Worm (Caenorhabditis elegans) whole organism, late embryonic: ENCODE results near the gene T02H6.3.
"Not testable (repeated sequence)": the region's sequence is repeated elsewhere in the genome, so short reads cannot be mapped to it uniquely, and the experiment has no call there.

ENCODE experiments used
- F13H6.1 ChIP-seq: sonication (generic microtip); optimal IDR thresholded peaks from 2 replicates; lab custom pipeline; 2016; ENCODE audit warnings: missing genetic modification characterization, missing compliant biosample characterization
- ama-1 ChIP-seq: fragments of 150-350 bp; optimal IDR thresholded peaks from 2 replicates; lab custom pipeline; 2014
- ceh-14 ChIP-seq: sonication (generic microtip); optimal IDR thresholded peaks from 2 replicates; lab custom pipeline; 2016; ENCODE audit warnings: missing genotype, missing genetic modification characterization, missing compliant biosample characterization
- ceh-19 ChIP-seq: fragments of 200-800 bp; sonication (Bioruptor generic); optimal IDR thresholded peaks from 2 replicates; lab custom pipeline; 2018; ENCODE audit warnings: mild to moderate bottlenecking, missing genetic modification characterization, missing compliant biosample characterization
- ceh-24 ChIP-seq: sonication (generic microtip); optimal IDR thresholded peaks from 2 replicates; lab custom pipeline; 2016; ENCODE audit warnings: mild to moderate bottlenecking, missing genetic modification characterization, missing compliant biosample characterization
- ceh-31 ChIP-seq: sonication (generic microtip); optimal IDR thresholded peaks from 2 replicates; lab custom pipeline; 2016; ENCODE audit warnings: missing genetic modification characterization, missing compliant biosample characterization
- ceh-34 ChIP-seq: sonication (generic microtip); optimal IDR thresholded peaks from 2 replicates; lab custom pipeline; 2016; ENCODE audit warnings: mild to moderate bottlenecking, missing genetic modification characterization, missing compliant biosample characterization
- ceh-45 ChIP-seq: fragments of 200-800 bp; sonication (Bioruptor generic); IDR thresholded peaks from 2 replicates; pipeline ENCODE4 v1.3.6; 2022; ENCODE audit warnings: missing genetic modification reagents, missing genetic modification characterization, missing compliant biosample characterization
- ceh-48 ChIP-seq: sonication (generic microtip); optimal IDR thresholded peaks from 2 replicates; lab custom pipeline; 2016; ENCODE audit warnings: missing genetic modification characterization, inconsistent platforms, missing compliant biosample characterization
- dmd-4 ChIP-seq: sonication (generic microtip); optimal IDR thresholded peaks from 2 replicates; lab custom pipeline; 2016; ENCODE audit warnings: borderline replicate concordance, missing genetic modification characterization, missing compliant biosample characterization
- dve-1 ChIP-seq: sonication (generic microtip); optimal IDR thresholded peaks from 2 replicates; lab custom pipeline; 2017; ENCODE audit warnings: antibody characterized with exemption, mild to moderate bottlenecking, missing genetic modification characterization, missing compliant biosample characterization
- elt-4 ChIP-seq: sonication (generic microtip); optimal IDR thresholded peaks from 2 replicates; lab custom pipeline; 2016; ENCODE audit warnings: missing genetic modification characterization, missing compliant biosample characterization
- eyg-1 ChIP-seq: sonication (generic microtip); optimal IDR thresholded peaks from 2 replicates; lab custom pipeline; 2016; ENCODE audit warnings: missing genotype, missing genetic modification characterization, missing compliant biosample characterization
- fax-1 ChIP-seq: sonication (generic microtip); optimal IDR thresholded peaks from 2 replicates; lab custom pipeline; 2016; ENCODE audit warnings: missing genotype, missing genetic modification characterization, missing compliant biosample characterization
- gmeb-2 ChIP-seq: sonication (generic microtip); optimal IDR thresholded peaks from 2 replicates; lab custom pipeline; 2016; ENCODE audit warnings: missing genetic modification characterization, inconsistent platforms, missing compliant biosample characterization
- hlh-13 ChIP-seq: fragments of 200-800 bp; sonication (Bioruptor generic); optimal IDR thresholded peaks from 2 replicates; lab custom pipeline; 2018; ENCODE audit warnings: mild to moderate bottlenecking, missing genetic modification characterization, missing compliant biosample characterization
- hlh-30 ChIP-seq: sonication (generic microtip); optimal IDR thresholded peaks from 2 replicates; lab custom pipeline; 2017; ENCODE audit warnings: antibody characterized with exemption, missing genetic modification characterization, missing compliant biosample characterization; ENCODE audit not compliant: insufficient read depth
- lim-6 ChIP-seq: sonication (generic microtip); optimal IDR thresholded peaks from 2 replicates; lab custom pipeline; 2016; ENCODE audit warnings: missing genetic modification characterization, missing compliant biosample characterization
- mec-3 ChIP-seq: sonication (generic microtip); optimal IDR thresholded peaks from 2 replicates; lab custom pipeline; 2016; ENCODE audit warnings: borderline replicate concordance, missing genetic modification characterization, missing compliant biosample characterization
- nhr-11 ChIP-seq: fragments of 150-350 bp; optimal IDR thresholded peaks from 2 replicates; lab custom pipeline; 2014; ENCODE audit warnings: missing biosample characterization, missing genetic modification characterization
- nhr-232 ChIP-seq: sonication (generic microtip); optimal IDR thresholded peaks from 2 replicates; lab custom pipeline; 2016; ENCODE audit warnings: missing genetic modification characterization, missing compliant biosample characterization
- odd-2 ChIP-seq: sonication (generic microtip); optimal IDR thresholded peaks from 2 replicates; lab custom pipeline; 2017; ENCODE audit warnings: antibody characterized with exemption, mild to moderate bottlenecking, missing genetic modification characterization, missing compliant biosample characterization
- pag-3 ChIP-seq: sonication (generic microtip); optimal IDR thresholded peaks from 2 replicates; lab custom pipeline; 2016; ENCODE audit warnings: missing compliant biosample characterization, missing genetic modification characterization, borderline replicate concordance
- pat-9 ChIP-seq: fragments of 200-800 bp; sonication (Bioruptor generic); optimal IDR thresholded peaks from 2 replicates; lab custom pipeline; 2018; ENCODE audit warnings: mild to moderate bottlenecking, missing genetic modification characterization, moderate library complexity, missing compliant biosample characterization
- pha-2 ChIP-seq: sonication (generic microtip); optimal IDR thresholded peaks from 2 replicates; lab custom pipeline; 2017; ENCODE audit warnings: mild to moderate bottlenecking, missing genetic modification characterization, missing compliant biosample characterization
- pros-1 ChIP-seq: fragments of 150-350 bp; optimal IDR thresholded peaks from 2 replicates; lab custom pipeline; 2014; ENCODE audit warnings: missing biosample characterization, missing genetic modification reagents, missing genetic modification characterization
- rnt-1 ChIP-seq: sonication (generic microtip); optimal IDR thresholded peaks from 2 replicates; lab custom pipeline; 2016; ENCODE audit warnings: missing genetic modification characterization, missing compliant biosample characterization
- sdc-2 ChIP-seq: sonication (generic microtip); optimal IDR thresholded peaks from 2 replicates; lab custom pipeline; 2016; ENCODE audit warnings: missing genotype, missing genetic modification characterization, missing compliant biosample characterization
- sox-2 ChIP-seq: fragments of 200-800 bp; sonication (Bioruptor generic); IDR thresholded peaks from 2 replicates; pipeline ENCODE4 v1.3.6; 2022; ENCODE audit warnings: missing genetic modification reagents, missing genetic modification characterization, missing compliant biosample characterization
- tbx-2 ChIP-seq: sonication (generic microtip); optimal IDR thresholded peaks from 2 replicates; lab custom pipeline; 2016; ENCODE audit warnings: missing genetic modification characterization, missing compliant biosample characterization
- tbx-7 ChIP-seq: sonication (generic microtip); optimal IDR thresholded peaks from 2 replicates; lab custom pipeline; 2016; ENCODE audit warnings: missing genotype, missing genetic modification characterization, missing compliant biosample characterization
- unc-3 ChIP-seq, 2 experiments: fragments of 200-800 bp in 1 of 2; sonication (Bioruptor generic) in 1 of 2; sonication (generic microtip) in 1 of 2; conservative IDR thresholded peaks in 1 of 2; optimal IDR thresholded peaks in 1 of 2; 2 replicates each; pipeline versions ENCODE4 v1.3.6 to Lab custom; 2016 to 2022; ENCODE audit warnings: missing compliant biosample characterization in 2 of 2, missing genetic modification characterization in 2 of 2, missing genetic modification reagents in 1 of 2
- unc-42 ChIP-seq: sonication (generic microtip); optimal IDR thresholded peaks from 2 replicates; lab custom pipeline; 2016; ENCODE audit warnings: missing genotype, missing genetic modification characterization, missing compliant biosample characterization
- unc-86 ChIP-seq: sonication (generic microtip); optimal IDR thresholded peaks from 2 replicates; lab custom pipeline; 2016; ENCODE audit warnings: missing genetic modification characterization, missing compliant biosample characterization
- zip-5 ChIP-seq: sonication (generic microtip); optimal IDR thresholded peaks from 2 replicates; lab custom pipeline; 2016; ENCODE audit warnings: missing genetic modification characterization, missing compliant biosample characterization
- ztf-16 ChIP-seq: sonication (generic microtip); optimal IDR thresholded peaks from 2 replicates; lab custom pipeline; 2017; ENCODE audit warnings: missing genetic modification characterization, missing compliant biosample characterization

The T02H6.3 gene

ce11 chrII:684811-685210, 6.8 kb upstream of the T02H6.3 start, which contains the start of gene T02H6.5:
Gene T02H6.5 (plus strand): TSS chrII:685111.
- TF ChIP-seq ama-1 (lab: Kevin White, UChicago) = no peak
- no peak for TF ChIP-seq dmd-4 (tag; lab: Kevin White, UChicago)
- no peak for TF ChIP-seq rnt-1
- TF ChIP-seq ztf-16 (tag; lab: Kevin White, UChicago) = no peak
- TF ChIP-seq sox-2 (GFP tag; lab: Robert Waterston, UW) = no peak
- no peak for TF ChIP-seq odd-2 (tag; lab: Kevin White, UChicago)
- TF ChIP-seq tbx-7 = no peak
- TF ChIP-seq ceh-31 = no peak
- no peak for TF ChIP-seq pag-3 (tag; lab: Kevin White, UChicago)
- no peak for TF ChIP-seq ceh-14
- TF ChIP-seq gmeb-2 (tag; lab: Kevin White, UChicago) = no peak
- no peak for TF ChIP-seq ceh-24 (tag; lab: Kevin White, UChicago)
- TF ChIP-seq hlh-30 = no peak
- TF ChIP-seq pha-2 (tag; lab: Kevin White, UChicago) = no peak
- TF ChIP-seq pat-9 (tag; lab: Kevin White, UChicago) = no peak

ce11 chrII:689749-690148, 1.9 kb upstream of the T02H6.3 start, which contains the start of gene T02H6.4:
Gene T02H6.4 (plus strand): TSS chrII:690049.
- TF ChIP-seq pat-9 (tag; lab: Kevin White, UChicago) (no peak), nhr-232 (no peak), sox-2 (GFP tag; lab: Robert Waterston, UW) (no peak), ceh-48 (tag; lab: Kevin White, UChicago) (no peak), ama-1 (lab: Kevin White, UChicago) (no peak), nhr-11 (tag; lab: Kevin White, UChicago) (no peak), fax-1 (no peak)

ce11 chrII:695079-695478, 3.4 kb downstream of the T02H6.3 start:
- 0 out of 2 replicates have a peak, but pooled peaks have one; percentile 8 for TF ChIP-seq unc-3 (GFP tag; conservative IDR thresholded peaks at IDR 0.05; lab: Robert Waterston, UW)
- TF ChIP-seq unc-3 (tag; optimal IDR thresholded peaks at IDR 0.05; lab: Kevin White, UChicago) = not testable (repeated sequence)

ce11 chrII:701025-701370, 9.3 kb downstream of the T02H6.3 start, which contains the start of gene T02H6.11:
Gene T02H6.11 (minus strand): TSS chrII:701125.
- no peak for TF ChIP-seq ceh-34 (tag; lab: Kevin White, UChicago)
- no peak for TF ChIP-seq pros-1 (tag; lab: Kevin White, UChicago)
- no peak for TF ChIP-seq tbx-2
- no peak for TF ChIP-seq elt-4
- no peak for TF ChIP-seq unc-86 (tag; lab: Kevin White, UChicago)
- no peak for TF ChIP-seq mec-3
- no peak for TF ChIP-seq dve-1
- no peak for TF ChIP-seq nhr-11 (tag; lab: Kevin White, UChicago)
- no peak for TF ChIP-seq sdc-2 (tag; lab: Kevin White, UChicago)

ce11 chrII:701371-702139, 9.9 kb downstream of the T02H6.3 start, which contains the start of gene thoc-1:
Gene thoc-1 (plus strand): TSS chrII:702107.
- TF ChIP-seq ceh-45 (GFP tag; lab: Robert Waterston, UW) = no peak

ce11 chrII:709081-709480, 17.4 kb downstream of the T02H6.3 start, which contains the start of gene T02H6.1:
Gene T02H6.1 (plus strand): TSS chrII:709381.
- no peak for TF ChIP-seq unc-42 (tag; lab: Kevin White, UChicago)
- no peak for TF ChIP-seq zip-5 (tag; lab: Kevin White, UChicago)
- no peak for TF ChIP-seq pag-3 (tag; lab: Kevin White, UChicago)
- TF ChIP-seq eyg-1 (tag; lab: Kevin White, UChicago) = no peak
- no peak for TF ChIP-seq hlh-13 (GFP tag; lab: Kevin White, UChicago)
- TF ChIP-seq F13H6.1 (tag; lab: Kevin White, UChicago) = no peak
- no peak for TF ChIP-seq elt-4
- TF ChIP-seq lim-6 = no peak
- TF ChIP-seq sdc-2 (tag; lab: Kevin White, UChicago) = no peak
- TF ChIP-seq pat-9 (tag; lab: Kevin White, UChicago) = no peak
- no peak for TF ChIP-seq ceh-19 (GFP tag; lab: Kevin White, UChicago)
- no peak for TF ChIP-seq gmeb-2 (tag; lab: Kevin White, UChicago)
- TF ChIP-seq, all 69 proteins: peak for 0
